Fruit fly (Drosophila melanogaster): Measurements from ENCODE around the gene swm.

Gene swm

DNA sequence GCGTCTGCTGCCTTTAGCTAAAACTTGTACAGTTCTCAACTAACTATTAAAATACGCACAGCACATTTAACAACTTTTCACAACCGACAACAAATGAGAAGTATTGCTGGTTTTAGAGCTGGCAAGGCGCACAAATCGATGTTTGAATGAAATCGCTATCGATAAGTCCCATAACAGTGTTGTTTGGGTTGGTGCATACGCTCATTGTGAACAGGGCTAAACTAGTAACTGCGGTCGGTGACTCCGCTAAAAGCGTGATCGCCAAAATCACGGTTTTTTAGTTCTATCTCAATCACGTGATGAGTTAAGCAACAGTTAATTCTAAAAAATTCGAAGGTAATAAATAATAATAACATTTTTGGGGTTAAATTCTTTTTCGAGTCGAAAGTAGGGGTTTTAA is 39.7 kb upstream of the swm start, which contains the start of gene Top2 (continued):
- TF ChIP-seq Bteb2 (GFP tag; optimal IDR thresholded peaks at IDR 0.05) (peak; percentile 0), CG7745 (tag; optimal IDR thresholded peaks at IDR 0.05) (no peak), ap (GFP tag; IDR thresholded peaks at IDR 0.05) (no peak), CTCF (GFP tag; optimal IDR thresholded peaks at IDR 0.05) (peak; percentile 70), sens-2 (GFP tag; IDR thresholded peaks at IDR 0.05) (no peak), croc (GFP tag; conservative IDR thresholded peaks at IDR 0.05) (no peak), Atf-2 (GFP tag; optimal IDR thresholded peaks at IDR 0.05) (no peak), amos (GFP tag; IDR thresholded peaks at IDR 0.05; ENCODE audit: partially characterized antibody) (peak; percentile 91), Opbp (GFP tag; IDR thresholded peaks at IDR 0.05; ENCODE audit: partially characterized antibody) (peak; percentile 88), Doc2 (GFP tag; IDR thresholded peaks at IDR 0.05) (no peak), Hsf (GFP tag; optimal IDR thresholded peaks at IDR 0.05) (peak; percentile 39), CG4424 (GFP tag; optimal IDR thresholded peaks at IDR 0.05) (peak; percentile 23), ftz-f1 (GFP tag; optimal IDR thresholded peaks at IDR 0.05) (peak; percentile 65), Eip74EF (GFP tag; optimal IDR thresholded peaks at IDR 0.05) (no peak), Nf-YC (tag; optimal IDR thresholded peaks at IDR 0.05) (peak; percentile 14), Aef1 (GFP tag; IDR thresholded peaks at IDR 0.05) (peak; percentile 39), CG7987 (GFP tag; optimal IDR thresholded peaks at IDR 0.05) (peak; percentile 72), CG11504 (tag; optimal IDR thresholded peaks at IDR 0.05) (peak; percentile 75), CG13287 (GFP tag; IDR thresholded peaks at IDR 0.05; ENCODE audit: partially characterized antibody) (peak; percentile 92), Xrp1 (GFP tag; IDR thresholded peaks at IDR 0.05) (no peak), ab (GFP tag; optimal IDR thresholded peaks at IDR 0.05) (no peak), pum (GFP tag; optimal IDR thresholded peaks at IDR 0.05) (peak; percentile 28), Usf (GFP tag; optimal IDR thresholded peaks at IDR 0.05) (peak; percentile 81)

DNA sequence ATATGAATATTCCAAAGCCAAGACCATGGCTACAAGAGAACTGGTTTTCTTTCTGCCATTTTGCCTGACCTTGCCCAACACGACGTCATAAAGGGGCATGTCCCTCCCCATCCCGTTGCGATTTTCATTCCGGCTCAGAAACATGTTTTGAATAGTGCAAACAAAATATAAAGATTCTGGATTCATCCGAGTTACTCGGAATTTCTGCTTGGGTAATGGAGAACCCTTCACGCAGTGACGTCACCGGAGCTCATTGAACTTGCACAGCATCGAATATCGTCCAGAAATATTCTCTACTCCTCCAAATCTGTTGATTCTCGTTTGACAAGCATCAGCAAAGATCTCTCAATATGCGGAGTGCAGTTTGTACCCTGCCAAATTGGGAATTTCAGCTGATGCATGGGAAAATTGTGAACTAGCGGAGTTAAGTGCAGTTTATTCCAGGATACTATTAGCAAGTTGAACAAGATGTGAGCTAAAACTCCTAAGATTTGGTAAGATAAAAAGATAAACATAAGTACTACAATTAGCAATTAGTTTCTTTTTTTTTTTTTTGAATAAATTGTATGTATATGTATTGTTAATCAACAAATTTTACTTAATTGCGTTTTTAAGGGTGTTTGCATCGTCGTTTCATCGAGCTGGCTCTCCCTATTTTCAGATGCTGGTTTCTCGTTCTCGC is 38.8 kb upstream of the swm start, which contains the start of gene CG10026:
CG10026 (plus strand) TSS at position 187 of the 682 bp plus-strand sequence.
- peak; percentile 23 for TF ChIP-seq sens (GFP tag)
- peak; percentile 15 for TF ChIP-seq nom (GFP tag; optimal IDR thresholded peaks at IDR 0.05)
- TF ChIP-seq knrl (GFP tag; IDR thresholded peaks at IDR 0.05; ENCODE audit: partially characterized antibody), result no peak
- TF ChIP-seq chinmo (GFP tag; IDR thresholded peaks at IDR 0.05; ENCODE audit: partially characterized antibody), result 0 out of 4 replicates have a peak, but pooled peaks have one; percentile 45
- TF ChIP-seq D19A (tag; optimal IDR thresholded peaks at IDR 0.05), result peak; percentile 89
- TF ChIP-seq Atf3 (GFP tag; optimal IDR thresholded peaks at IDR 0.05), result no peak

DNA sequence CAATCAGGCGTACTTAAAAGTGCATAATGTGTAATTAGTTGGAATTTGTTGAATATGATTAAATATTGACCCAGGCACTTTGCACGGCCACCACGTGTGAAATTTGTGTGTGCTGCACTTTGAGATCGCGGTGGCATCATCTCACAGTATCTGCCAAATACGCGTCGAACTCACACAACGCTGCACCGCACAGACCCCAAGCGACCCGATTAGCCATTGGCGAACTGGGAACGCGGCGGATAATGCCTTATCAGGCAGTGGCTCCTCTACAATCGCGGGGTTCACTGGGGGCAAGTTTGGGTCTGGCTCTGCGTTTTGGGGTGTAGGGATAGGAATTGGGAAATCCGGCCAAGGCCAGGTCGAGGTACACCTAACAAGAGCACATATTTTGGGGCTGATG is 37.8 kb upstream of the swm start:
- no peak for TF ChIP-seq CG3726 (GFP tag; IDR thresholded peaks at IDR 0.05)
- TF ChIP-seq gsb (GFP tag; IDR thresholded peaks at IDR 0.05), result no peak
- no peak for TF ChIP-seq CG13894 (tag; optimal IDR thresholded peaks at IDR 0.05)
- no peak for TF ChIP-seq ap (GFP tag; IDR thresholded peaks at IDR 0.05)
- TF ChIP-seq row (GFP tag; IDR thresholded peaks at IDR 0.05), result no peak
- no peak for TF ChIP-seq CG5953 (GFP tag; IDR thresholded peaks at IDR 0.05)
- TF ChIP-seq Dp (GFP tag; optimal IDR thresholded peaks at IDR 0.05), result no peak
- TF ChIP-seq Xrp1 (GFP tag; IDR thresholded peaks at IDR 0.05), result no peak
- TF ChIP-seq PHDP (tag; optimal IDR thresholded peaks at IDR 0.05), result no peak
- TF ChIP-seq sug (tag; optimal IDR thresholded peaks at IDR 0.05), result peak; percentile 6
- no peak for TF ChIP-seq CG1024 (GFP tag; IDR thresholded peaks at IDR 0.05)
- TF ChIP-seq CG13775 (GFP tag; optimal IDR thresholded peaks at IDR 0.05), result no peak
- no peak for TF ChIP-seq Fer1 (GFP tag; optimal IDR thresholded peaks at IDR 0.05)
- TF ChIP-seq crol (GFP tag; IDR thresholded peaks at IDR 0.05), result no peak
- no peak for TF ChIP-seq sens-2 (GFP tag; IDR thresholded peaks at IDR 0.05)
- no peak for TF ChIP-seq Oli (tag; optimal IDR thresholded peaks at IDR 0.05)
- peak; percentile 1 for TF ChIP-seq Med (GFP tag)
- TF ChIP-seq CG14014 (GFP tag; IDR thresholded peaks at IDR 0.05), result no peak
- no peak for TF ChIP-seq D (optimal IDR thresholded peaks at IDR 0.05)
- no peak for TF ChIP-seq D (GFP tag; optimal IDR thresholded peaks at IDR 0.05)
- no peak for TF ChIP-seq crp (GFP tag; optimal IDR thresholded peaks at IDR 0.05)
- no peak for TF ChIP-seq sd (tag; optimal IDR thresholded peaks at IDR 0.05)
- no peak for TF ChIP-seq CG2129 (GFP tag; IDR thresholded peaks at IDR 0.05; ENCODE audit: partially characterized antibody)

Measured in whole organism, embryonic.